Worm (Caenorhabditis elegans): Measurements from ENCODE around the gene nmy-1.

nmy-1 gene

ce11 chrX:2966252-2966651 lies 56.9 kb downstream of the nmy-1 start:
- TF ChIP-seq elt-2 (tag; optimal IDR thresholded peaks at IDR 0.05) (peak; percentile 11), madf-2 (tag; optimal IDR thresholded peaks at IDR 0.05) (no peak), pax-1 (tag; optimal IDR thresholded peaks at IDR 0.05) (no peak), tbx-2 (tag; optimal IDR thresholded peaks at IDR 0.05) (no peak), ceh-30 (tag; optimal IDR thresholded peaks at IDR 0.05) (no peak), sdc-2 (tag; optimal IDR thresholded peaks at IDR 0.05) (no peak), tbx-7 (tag; optimal IDR thresholded peaks at IDR 0.05) (no peak), ceh-24 (tag; optimal IDR thresholded peaks at IDR 0.05) (no peak)
